Fruit fly (Drosophila melanogaster): ENCODE measurements around the gene lark.
A peak's percentile ranks its signal among the peaks of the same experiment; 100 is the strongest.

- TF ChIP-seq EcR (GFP tag; optimal IDR thresholded peaks at IDR 0.05) (peak; percentile 70), CG10348 (GFP tag; IDR thresholded peaks at IDR 0.05) (no peak), CG17806 (tag; optimal IDR thresholded peaks at IDR 0.05) (peak; percentile 83), gl (tag; optimal IDR thresholded peaks at IDR 0.05) (no peak), D1 (tag; optimal IDR thresholded peaks at IDR 0.05) (no peak), CG13204 (GFP tag; optimal IDR thresholded peaks at IDR 0.05) (no peak), Pif1B (GFP tag; optimal IDR thresholded peaks at IDR 0.05) (no peak), Snoo (tag; optimal IDR thresholded peaks at IDR 0.05) (peak; percentile 82), CG34367 (tag; optimal IDR thresholded peaks at IDR 0.05) (peak; percentile 73), CG32121 (GFP tag; IDR thresholded peaks at IDR 0.05) (peak; percentile 79), CG15710 (tag; optimal IDR thresholded peaks at IDR 0.05) (peak; percentile 90), CG9948 (tag; optimal IDR thresholded peaks at IDR 0.05) (peak; percentile 80), CG12605 (GFP tag; IDR thresholded peaks at IDR 0.05) (peak; percentile 51; the same call in 1 of the 2 replicates), fd96Ca (GFP tag; IDR thresholded peaks at IDR 0.05) (peak; percentile 23; the same call in 1 of the 3 replicates)
These were observed 10.4 kb upstream of the lark start, which contains the start of the genes mrva, CG42307 and mus312 for dm6 chr3L:7328567-7329253.
